Worm (Caenorhabditis elegans): ENCODE results near the gene mrpl-20.

The mrpl-20 gene

DNA sequence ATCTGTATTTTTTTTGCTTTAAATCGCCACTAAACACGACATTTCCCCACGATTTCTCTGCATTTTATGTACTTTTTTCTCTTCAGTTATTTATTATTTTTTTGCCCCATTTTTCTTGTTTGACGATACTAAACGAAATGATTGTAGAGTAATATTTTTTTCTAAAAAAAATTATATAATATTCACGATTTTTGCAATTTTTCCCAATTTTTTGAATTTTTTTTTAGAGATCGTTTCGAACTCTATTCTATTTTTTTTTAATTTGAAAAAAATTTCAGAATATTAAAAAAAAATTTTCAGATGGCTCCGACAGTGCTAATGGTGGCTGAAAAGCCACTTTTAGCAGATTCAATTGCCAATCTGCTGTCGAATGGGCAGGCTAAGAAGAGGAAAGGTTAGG, 51.4 kb downstream of the mrpl-20 start, which contains the start of gene Y48C3A.14:
TSS of gene Y48C3A.14 (plus strand) at position 301 of the 400 bp plus-strand sequence.
- TF ChIP-seq ztf-23 (GFP tag; IDR thresholded peaks at IDR 0.05) (no peak), flt-1 (GFP tag; IDR thresholded peaks at IDR 0.05) (no peak), med-1 (GFP tag; optimal IDR thresholded peaks at IDR 0.05; ENCODE audit: insufficient read depth) (no peak), ztf-29 (GFP tag; IDR thresholded peaks at IDR 0.05) (no peak), klf-2 (GFP tag; conservative IDR thresholded peaks at IDR 0.05) (no peak), tab-1 (GFP tag; IDR thresholded peaks at IDR 0.05) (no peak), ref-1 (GFP tag; conservative IDR thresholded peaks at IDR 0.05) (no peak), cog-1 (tag; optimal IDR thresholded peaks at IDR 0.05) (no peak), T22C8.4 (GFP tag; IDR thresholded peaks at IDR 0.05) (no peak)

Measured in whole organism, midembryonic.